Worm (Caenorhabditis elegans): ENCODE data around the gene Y39D8A.1.

ce11 chrV:373192-373591 lies 45.3 kb upstream of the Y39D8A.1 start:
- no peak for TF ChIP-seq lin-32 (GFP tag; optimal IDR thresholded peaks at IDR 0.05)
- TF ChIP-seq unc-62 (GFP tag; optimal IDR thresholded peaks at IDR 0.05): no peak
- TF ChIP-seq nhr-12 (tag; optimal IDR thresholded peaks at IDR 0.05): no peak
- TF ChIP-seq snpc-4 (tag; optimal IDR thresholded peaks at IDR 0.05): no peak
